Worm (Caenorhabditis elegans) whole organism, midembryonic: Measurements from ENCODE around the gene F22E5.11.

Experiments used
- flt-1 ChIP-seq: fragments of 200-800 bp; sonication (Bioruptor generic); IDR thresholded peaks from 2 replicates; pipeline ENCODE4 v1.3.6; 2022; ENCODE audit warnings: missing genetic modification characterization, missing compliant biosample characterization
- med-1 ChIP-seq: sonication (generic microtip); optimal IDR thresholded peaks from 2 replicates; lab custom pipeline; 2017; ENCODE audit warnings: missing genetic modification characterization, mild to moderate bottlenecking, missing compliant biosample characterization, antibody characterized with exemption, missing genetic modification reagents; ENCODE audit not compliant: insufficient read depth
- ztf-29 ChIP-seq: fragments of 200-800 bp; sonication (Bioruptor generic); IDR thresholded peaks from 2 replicates; pipeline ENCODE4 v1.3.6; 2022; ENCODE audit warnings: missing genetic modification reagents, missing genetic modification characterization, missing compliant biosample characterization

- no peak for TF ChIP-seq flt-1 (GFP tag; lab: Robert Waterston, UW)
- TF ChIP-seq ztf-29 (GFP tag; lab: Robert Waterston, UW): no peak
- no peak for TF ChIP-seq med-1
These were observed 3.4 kb downstream of the F22E5.11 start, which contains the start of gene F22E5.23 for ce11 chrII:2640982-2641381.
